Fruit fly (Drosophila melanogaster) whole organism, embryonic: ENCODE results near the gene CG31249.

ENCODE experiments used
- Adf1 ChIP-seq: fragments of 200-800 bp; sonication (Bioruptor generic); IDR thresholded peaks from 2 replicates; pipeline ENCODE4 v1.3.6; 2022; ENCODE audit warnings: missing biosample characterization, missing genetic modification characterization
- B-H2 ChIP-seq: fragments of 200-800 bp; sonication (Bioruptor generic); optimal IDR thresholded peaks from 2 replicates; lab custom pipeline; 2018; ENCODE audit warnings: missing biosample characterization, mild to moderate bottlenecking, missing genetic modification characterization
- CG10274 ChIP-seq: fragments of 200-800 bp; sonication (Bioruptor generic); optimal IDR thresholded peaks from 3 replicates; lab custom pipeline; 2017; ENCODE audit warnings: missing biosample characterization, mild to moderate bottlenecking, missing genetic modification characterization
- CG11247 ChIP-seq: fragments of 200-800 bp; sonication (Bioruptor generic); IDR thresholded peaks from 2 replicates; pipeline ENCODE4 v1.3.6; 2022; ENCODE audit warnings: missing biosample characterization, missing genetic modification characterization
- CG12659 ChIP-seq: fragments of 200-800 bp; sonication (Bioruptor generic); optimal IDR thresholded peaks from 3 replicates; lab custom pipeline; 2017; ENCODE audit warnings: mild to moderate bottlenecking, missing biosample characterization, missing genetic modification reagents, missing genetic modification characterization
- CG13287 ChIP-seq: fragments of 200-800 bp; sonication (Bioruptor generic); IDR thresholded peaks from 2 replicates; pipeline ENCODE4 v1.3.6; 2022; ENCODE audit warnings: missing biosample characterization, missing genetic modification characterization; ENCODE audit not compliant: partially characterized antibody
- CG13296 ChIP-seq: fragments of 200-800 bp; sonication (Bioruptor generic); optimal IDR thresholded peaks from 3 replicates; lab custom pipeline; 2018; ENCODE audit warnings: missing biosample characterization, mild to moderate bottlenecking, missing genetic modification characterization
- CG17829 ChIP-seq: fragments of 200-800 bp; optimal IDR thresholded peaks from 2 replicates; lab custom pipeline; 2019; ENCODE audit warnings: missing biosample characterization, mild to moderate bottlenecking, missing genetic modification characterization, moderate library complexity
- CG18011 ChIP-seq: fragments of 200-800 bp; sonication (Bioruptor generic); optimal IDR thresholded peaks from 2 replicates; lab custom pipeline; 2017; ENCODE audit warnings: missing biosample characterization, missing genetic modification characterization, mild to moderate bottlenecking, moderate library complexity, missing genotype
- CG18619 ChIP-seq: fragments of 200-800 bp; sonication (Bioruptor generic); optimal IDR thresholded peaks from 3 replicates; lab custom pipeline; 2017; ENCODE audit warnings: missing biosample characterization, mild to moderate bottlenecking, missing genetic modification characterization
- CG4360 ChIP-seq: fragments of 200-800 bp; sonication (Bioruptor generic); IDR thresholded peaks from 2 replicates; pipeline ENCODE4 v1.3.6; 2022; ENCODE audit warnings: missing biosample characterization, missing genetic modification characterization
- CG5180 ChIP-seq: fragments of 200-800 bp; sonication (Bioruptor generic); optimal IDR thresholded peaks from 3 replicates; lab custom pipeline; 2017; ENCODE audit warnings: missing biosample characterization, missing genetic modification characterization, mild to moderate bottlenecking, moderate library complexity, missing genetic modification reagents
- CG6791 ChIP-seq: fragments of 200-800 bp; sonication (Bioruptor generic); IDR thresholded peaks from 3 replicates; pipeline ENCODE4 v1.3.6; 2022; ENCODE audit warnings: missing biosample characterization, missing genetic modification characterization; ENCODE audit not compliant: partially characterized antibody
- CG8290 ChIP-seq, 3 experiments: fragments of 200-800 bp; sonication (Bioruptor generic); optimal IDR thresholded peaks; 2 replicates each; lab custom pipeline; 2016 to 2019; ENCODE audit warnings: missing biosample characterization in 3 of 3, missing genetic modification characterization in 3 of 3, mild to moderate bottlenecking in 2 of 3, moderate library complexity in 1 of 3
- CG9932 ChIP-seq: fragments of 200-800 bp; sonication (Bioruptor generic); IDR thresholded peaks from 2 replicates; pipeline ENCODE4 v1.3.6; 2022; ENCODE audit warnings: missing biosample characterization, missing genetic modification characterization
- D19B ChIP-seq: fragments of 200-800 bp; sonication (Bioruptor generic); optimal IDR thresholded peaks from 2 replicates; lab custom pipeline; 2017; ENCODE audit warnings: missing biosample characterization, mild to moderate bottlenecking, missing genetic modification characterization
- Deaf1 ChIP-seq: fragments of 200-800 bp; optimal IDR thresholded peaks from 3 replicates; lab custom pipeline; 2019; ENCODE audit warnings: missing biosample characterization, mild to moderate bottlenecking, missing genetic modification characterization, moderate library complexity
- Dfd ChIP-seq, 2 experiments: fragments of >200 bp; optimal IDR thresholded peaks; 2 replicates each; lab custom pipeline; 2017; ENCODE audit warnings: missing biosample characterization in 2 of 2, missing genetic modification characterization in 2 of 2
- Doc3 ChIP-seq: fragments of 200-800 bp; sonication (Bioruptor generic); IDR thresholded peaks from 3 replicates; pipeline ENCODE4 v1.3.6; 2022; ENCODE audit warnings: missing biosample characterization, missing genetic modification characterization; ENCODE audit not compliant: partially characterized antibody
- Ets65A ChIP-seq: fragments of 200-800 bp; sonication (Bioruptor generic); peaks from one replicate; lab custom pipeline; 2016; ENCODE audit warnings: missing biosample characterization, missing genetic modification characterization
- Ets97D ChIP-seq: fragments of 200-800 bp; sonication (Bioruptor generic); optimal IDR thresholded peaks from 3 replicates; lab custom pipeline; 2016; ENCODE audit warnings: missing biosample characterization, missing genetic modification characterization
- Hey ChIP-seq: fragments of 200-800 bp; sonication (Bioruptor generic); optimal IDR thresholded peaks from 3 replicates; lab custom pipeline; 2018; ENCODE audit warnings: missing biosample characterization, mild to moderate bottlenecking, missing genetic modification characterization
- Med ChIP-seq: fragments of 200-800 bp; sonication (Bioruptor generic); peaks from one replicate; lab custom pipeline; 2016; ENCODE audit warnings: missing biosample characterization, missing genetic modification characterization, mild to moderate bottlenecking, inconsistent platforms, moderate library complexity
- Pdp1 ChIP-seq, 2 experiments: fragments of 200-800 bp; sonication (Bioruptor generic); optimal IDR thresholded peaks; 3 replicates each; lab custom pipeline; 2016; ENCODE audit warnings: missing biosample characterization in 2 of 2, missing genetic modification characterization in 2 of 2, mild to moderate bottlenecking in 1 of 2, moderate library complexity in 1 of 2
- Scr ChIP-seq: fragments of 200-800 bp; sonication (Bioruptor generic); IDR thresholded peaks from 2 replicates; pipeline ENCODE4 v1.3.6; 2022; ENCODE audit warnings: missing biosample characterization, missing genetic modification characterization; ENCODE audit not compliant: partially characterized antibody
- Sry-β ChIP-seq: fragments of 200-800 bp; sonication (Bioruptor generic); optimal IDR thresholded peaks from 2 replicates; lab custom pipeline; 2018; ENCODE audit warnings: missing biosample characterization, mild to moderate bottlenecking, missing genetic modification characterization, moderate library complexity
- ato ChIP-seq: fragments of 200-800 bp; sonication (Bioruptor generic); IDR thresholded peaks from 2 replicates; pipeline ENCODE4 v1.3.6; 2022; ENCODE audit warnings: missing biosample characterization, missing genetic modification characterization; ENCODE audit not compliant: partially characterized antibody
- chinmo ChIP-seq: fragments of 200-800 bp; sonication (Bioruptor generic); IDR thresholded peaks from 4 replicates; pipeline ENCODE4 v1.3.6; 2022; ENCODE audit warnings: missing biosample characterization, missing genetic modification characterization; ENCODE audit not compliant: partially characterized antibody
- crol ChIP-seq: fragments of 200-800 bp; sonication (Bioruptor generic); IDR thresholded peaks from 2 replicates; pipeline ENCODE4 v1.3.6; 2022; ENCODE audit warnings: missing biosample characterization, missing genetic modification characterization
- ewg ChIP-seq: fragments of 200-800 bp; sonication (Bioruptor generic); optimal IDR thresholded peaks from 3 replicates; lab custom pipeline; 2017; ENCODE audit warnings: mild to moderate bottlenecking, missing biosample characterization, missing genetic modification reagents, missing genetic modification characterization
- insv ChIP-seq, 2 experiments: fragments of 200-800 bp; sonication (Bioruptor generic); optimal IDR thresholded peaks; 3 replicates each; lab custom pipeline; 2016 to 2018; ENCODE audit warnings: missing biosample characterization in 2 of 2, missing genetic modification characterization in 2 of 2
- lbe ChIP-seq: fragments of 200-800 bp; sonication (Bioruptor generic); optimal IDR thresholded peaks from 2 replicates; lab custom pipeline; 2016; ENCODE audit warnings: missing biosample characterization, mild to moderate bottlenecking, missing genetic modification characterization
- mirr ChIP-seq: fragments of 200-800 bp; sonication (Bioruptor generic); optimal IDR thresholded peaks from 3 replicates; lab custom pipeline; 2018; ENCODE audit warnings: missing biosample characterization, mild to moderate bottlenecking, missing genetic modification characterization
- nmo ChIP-seq: fragments of 200-800 bp; sonication (Bioruptor generic); optimal IDR thresholded peaks from 2 replicates; lab custom pipeline; 2018; ENCODE audit warnings: missing biosample characterization, mild to moderate bottlenecking, missing genetic modification characterization, moderate library complexity
- sob ChIP-seq: fragments of 200-800 bp; sonication (Bioruptor generic); IDR thresholded peaks from 2 replicates; pipeline ENCODE4 v1.3.6; 2022; ENCODE audit warnings: missing biosample characterization, missing genetic modification characterization
- tll ChIP-seq, 2 experiments: fragments of 200-800 bp in 1 of 2; fragments of >200 bp in 1 of 2; sonication (Bioruptor generic) in 1 of 2; optimal IDR thresholded peaks; 2 replicates each; lab custom pipeline; 2017 to 2019; ENCODE audit warnings: missing biosample characterization in 2 of 2, missing genetic modification characterization in 2 of 2, mild to moderate bottlenecking in 1 of 2, moderate library complexity in 1 of 2
- twi ChIP-seq: fragments of 200-800 bp; optimal IDR thresholded peaks from 2 replicates; lab custom pipeline; 2019; ENCODE audit warnings: missing biosample characterization, mild to moderate bottlenecking, missing genetic modification characterization, moderate library complexity
- unpg ChIP-seq: fragments of 200-800 bp; sonication (Bioruptor generic); optimal IDR thresholded peaks from 3 replicates; lab custom pipeline; 2018; ENCODE audit warnings: missing biosample characterization, mild to moderate bottlenecking, missing genetic modification characterization, moderate library complexity
- wek ChIP-seq: fragments of 200-800 bp; sonication (Bioruptor generic); optimal IDR thresholded peaks from 3 replicates; lab custom pipeline; 2018; ENCODE audit warnings: missing biosample characterization, mild to moderate bottlenecking, missing genetic modification characterization, moderate library complexity

The CG31249 gene

dm6 chr3R:17733261-17733660 is 46.4 kb upstream of the CG31249 start, which contains the start of gene CG14321 (continued):
- TF ChIP-seq insv (GFP tag; optimal IDR thresholded peaks at IDR 0.05; lab: Kevin White, UChicago) = no peak
- TF ChIP-seq Scr (GFP tag; lab: Robert Waterston, UW) = peak; percentile 59
- TF ChIP-seq Hey (tag; lab: Kevin White, UChicago) = no peak
- TF ChIP-seq CG6791 (GFP tag; lab: Robert Waterston, UW) = peak; percentile 58; the same call in 2 of the 3 replicates
- TF ChIP-seq CG8290 (GFP tag; optimal IDR thresholded peaks at IDR 0.05; lab: Kevin White, UChicago) = no peak
- peak in 1 of 2 experiments; percentile 35 for TF ChIP-seq CG8290 (tag; optimal IDR thresholded peaks at IDR 0.05; lab: Kevin White, UChicago)
- no peak for TF ChIP-seq wek
- no peak for TF ChIP-seq twi
- peak; percentile 21; the same call in 1 of the 2 replicates for TF ChIP-seq ato (GFP tag; lab: Robert Waterston, UW)
- TF ChIP-seq chinmo (GFP tag; lab: Robert Waterston, UW) = 0 out of 4 replicates have a peak, but pooled peaks have one; percentile 14
- TF ChIP-seq mirr (GFP tag; lab: Kevin White, UChicago) = no peak
- TF ChIP-seq unpg = no peak
- no peak for TF ChIP-seq CG18619 (GFP tag; lab: Kevin White, UChicago)
- peak; percentile 47 for TF ChIP-seq Ets97D (GFP tag; lab: Kevin White, UChicago)

dm6 chr3R:17725558-17725957 is 38.7 kb upstream of the CG31249 start, which contains the start of gene Lgr1:
Lgr1 (plus strand) TSS chr3R:17725777.
- TF ChIP-seq CG12659 (GFP tag; lab: Kevin White, UChicago) (no peak), B-H2 (no peak), crol (GFP tag; lab: Robert Waterston, UW) (no peak), Pdp1 (GFP tag; optimal IDR thresholded peaks at IDR 0.05; lab: Kevin White, UChicago) (no peak), CG13287 (GFP tag; lab: Robert Waterston, UW) (no peak), Med (peak; percentile 52), Ets65A (GFP tag; lab: Kevin White, UChicago) (peak; percentile 60), CG13296 (GFP tag; lab: Kevin White, UChicago) (no peak), CG11247 (0 out of 2 replicates have a peak, but pooled peaks have one; percentile 27), Dfd (GFP tag; optimal IDR thresholded peaks at IDR 0.05; lab: Kevin White, UChicago) (no peak), CG18011 (GFP tag; lab: Kevin White, UChicago) (no peak), CG17829 (no peak), sob (GFP tag; lab: Robert Waterston, UW) (0 out of 2 replicates have a peak, but pooled peaks have one; percentile 7), CG4360 (GFP tag; lab: Robert Waterston, UW) (0 out of 2 replicates have a peak, but pooled peaks have one; percentile 15), Doc3 (GFP tag; lab: Robert Waterston, UW) (no peak), CG9932 (GFP tag; lab: Robert Waterston, UW) (peak; percentile 16; the same call in 1 of the 2 replicates), CG5180 (GFP tag; lab: Kevin White, UChicago) (peak; percentile 9), ewg (GFP tag; lab: Kevin White, UChicago) (no peak), Deaf1 (peak; percentile 52)

DNA sequence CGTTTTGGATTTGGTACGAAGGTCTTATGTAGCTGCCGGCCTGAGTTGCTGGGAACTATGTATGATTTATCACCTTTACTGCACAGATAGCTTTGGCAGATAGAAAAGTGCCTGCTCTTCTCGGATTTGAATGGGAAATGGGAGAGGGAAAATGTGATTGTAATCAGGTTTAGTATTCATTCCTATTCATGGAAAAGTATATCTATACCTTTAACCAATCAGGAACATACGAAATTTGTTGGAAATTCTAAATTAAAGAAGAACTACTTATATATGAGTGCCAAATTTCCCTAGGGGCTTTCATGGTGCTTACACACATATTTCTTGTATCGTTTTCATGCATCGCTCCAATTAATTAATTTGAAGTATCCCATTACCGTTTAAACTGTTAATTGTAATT is 38.1 kb upstream of the CG31249 start, which contains the start of gene Atg8b:
TSS of gene Atg8b (minus strand) at position 101 of the 400 bp plus-strand sequence.
- TF ChIP-seq lbe (no peak), nmo (no peak), tll (GFP tag; optimal IDR thresholded peaks at IDR 0.05; lab: Kevin White, UChicago) (no peak), CG10274 (GFP tag; lab: Kevin White, UChicago) (no peak), Sry-β (GFP tag; lab: Kevin White, UChicago) (no peak), Adf1 (GFP tag; lab: Robert Waterston, UW) (no peak), D19B (GFP tag; lab: Kevin White, UChicago) (no peak)
